Worm (Caenorhabditis elegans) whole organism, L1 larva: ENCODE data around the gene pha-1.

Experiments
- alr-1 ChIP-seq: fragments of 200-800 bp; sonication (Bioruptor generic); optimal IDR thresholded peaks from 2 replicates; lab custom pipeline; 2018; ENCODE audit warnings: borderline replicate concordance, mild to moderate bottlenecking, missing genetic modification characterization, missing compliant biosample characterization
- dpl-1 ChIP-seq, 3 experiments: fragments of 150-350 bp in 2 of 3; sonication (generic microtip) in 1 of 3; optimal IDR thresholded peaks; 2 replicates each; lab custom pipeline; 2014 to 2017; ENCODE audit warnings: missing biosample characterization in 3 of 3, missing genetic modification characterization in 3 of 3, missing genetic modification reagents in 3 of 3
- lin-13 ChIP-seq: fragments of 150-350 bp; optimal IDR thresholded peaks from 2 replicates; lab custom pipeline; 2014; ENCODE audit warnings: missing biosample characterization, missing genetic modification reagents, missing genetic modification characterization
- lin-35 ChIP-seq, 2 experiments: fragments of 150-350 bp; optimal IDR thresholded peaks; 2 replicates each; lab custom pipeline; 2014; ENCODE audit warnings: missing biosample characterization in 2 of 2, missing genetic modification characterization in 2 of 2, missing genetic modification reagents in 2 of 2
- nhr-12 ChIP-seq: sonication (generic microtip); optimal IDR thresholded peaks from 2 replicates; lab custom pipeline; 2017; ENCODE audit warnings: missing biosample characterization, missing genetic modification characterization
- nhr-237 ChIP-seq: fragments of 150-350 bp; optimal IDR thresholded peaks from 2 replicates; lab custom pipeline; 2014; ENCODE audit warnings: missing biosample characterization, missing genetic modification characterization
- snu-23 ChIP-seq: sonication (generic microtip); optimal IDR thresholded peaks from 2 replicates; lab custom pipeline; 2016; ENCODE audit warnings: missing genetic modification characterization, missing compliant biosample characterization
- ztf-11 ChIP-seq, 2 experiments: sonication (generic microtip); optimal IDR thresholded peaks; 2 replicates each; lab custom pipeline; 2016 to 2017; ENCODE audit warnings: missing genetic modification characterization in 2 of 2, missing biosample characterization in 1 of 2, missing compliant biosample characterization in 1 of 2

DNA sequence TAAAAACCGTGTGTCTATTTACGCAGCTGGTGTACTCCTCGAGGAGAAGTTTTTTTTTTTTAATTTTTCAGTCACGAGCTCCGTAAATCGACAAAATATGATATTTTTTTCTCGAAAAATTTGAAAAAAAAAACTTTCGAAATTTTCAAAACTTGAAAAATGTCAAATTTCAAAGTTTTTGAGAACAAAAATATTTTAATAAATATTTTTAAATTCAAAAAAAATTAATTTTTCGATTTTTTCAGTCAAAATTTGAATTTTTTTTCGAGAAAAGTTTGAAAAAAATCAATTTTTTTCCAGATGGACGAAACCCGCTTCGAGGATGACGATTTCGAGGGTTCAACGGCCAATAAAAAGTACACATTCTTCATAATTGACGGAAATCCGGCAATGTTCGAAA is 23.0 kb downstream of the pha-1 start, which contains the start of gene cku-70:
- TF ChIP-seq snu-23 (GFP tag; lab: Kevin White, UChicago) (no peak), ztf-11 (tag; optimal IDR thresholded peaks at IDR 0.05; lab: Kevin White, UChicago) (no peak), dpl-1 (GFP tag; optimal IDR thresholded peaks at IDR 0.05; lab: Kevin White, UChicago) (no peak), alr-1 (tag; lab: Kevin White, UChicago) (no peak), nhr-237 (tag; lab: Kevin White, UChicago) (no peak), lin-13 (no peak), nhr-12 (tag; lab: Kevin White, UChicago) (no peak), lin-35 (GFP tag; optimal IDR thresholded peaks at IDR 0.05; lab: Kevin White, UChicago) (no peak)
